Worm (Caenorhabditis elegans) whole organism, midembryonic: ENCODE data around the gene F25E5.1.

ENCODE experiments used
- T22C8.4 ChIP-seq: fragments of 200-800 bp; sonication (Bioruptor generic); IDR thresholded peaks from 2 replicates; pipeline ENCODE4 v1.3.6; 2022; ENCODE audit warnings: missing genetic modification characterization, missing compliant biosample characterization
- cog-1 ChIP-seq: sonication (generic microtip); optimal IDR thresholded peaks from 2 replicates; lab custom pipeline; 2016; ENCODE audit warnings: missing genetic modification characterization, missing compliant biosample characterization
- flt-1 ChIP-seq: fragments of 200-800 bp; sonication (Bioruptor generic); IDR thresholded peaks from 2 replicates; pipeline ENCODE4 v1.3.6; 2022; ENCODE audit warnings: missing genetic modification characterization, missing compliant biosample characterization
- klf-2 ChIP-seq: fragments of 200-800 bp; sonication (Bioruptor generic); conservative IDR thresholded peaks from 2 replicates; pipeline ENCODE4 v1.3.6; 2022; ENCODE audit warnings: missing genetic modification reagents, missing genetic modification characterization, missing compliant biosample characterization
- med-1 ChIP-seq: sonication (generic microtip); optimal IDR thresholded peaks from 2 replicates; lab custom pipeline; 2017; ENCODE audit warnings: missing genetic modification characterization, mild to moderate bottlenecking, missing compliant biosample characterization, antibody characterized with exemption, missing genetic modification reagents; ENCODE audit not compliant: insufficient read depth
- ref-1 ChIP-seq: fragments of 200-800 bp; sonication (Bioruptor generic); conservative IDR thresholded peaks from 2 replicates; pipeline ENCODE4 v1.3.6; 2022; ENCODE audit warnings: missing genetic modification reagents, missing genetic modification characterization, missing compliant biosample characterization
- tab-1 ChIP-seq: fragments of 200-800 bp; sonication (Bioruptor generic); IDR thresholded peaks from 2 replicates; pipeline ENCODE4 v1.3.6; 2022; ENCODE audit warnings: missing genetic modification characterization, missing compliant biosample characterization
- ztf-23 ChIP-seq: fragments of 200-800 bp; sonication (Bioruptor generic); IDR thresholded peaks from 2 replicates; pipeline ENCODE4 v1.3.6; 2022; ENCODE audit warnings: missing genetic modification reagents, missing genetic modification characterization, missing compliant biosample characterization
- ztf-29 ChIP-seq: fragments of 200-800 bp; sonication (Bioruptor generic); IDR thresholded peaks from 2 replicates; pipeline ENCODE4 v1.3.6; 2022; ENCODE audit warnings: missing genetic modification reagents, missing genetic modification characterization, missing compliant biosample characterization

- TF ChIP-seq T22C8.4 (GFP tag; lab: Robert Waterston, UW) (no peak), cog-1 (tag; lab: Kevin White, UChicago) (no peak), ztf-29 (no peak), klf-2 (no peak), tab-1 (GFP tag; lab: Robert Waterston, UW) (no peak), flt-1 (no peak), med-1 (no peak), ref-1 (GFP tag; lab: Robert Waterston, UW) (no peak), ztf-23 (GFP tag; lab: Robert Waterston, UW) (no peak)
Observed at ce11 chrV:7434805-7435363, 30.8 kb upstream of the F25E5.1 start.
